Worm (Caenorhabditis elegans): Measurements from ENCODE around the gene abu-13.

abu-13 gene

DNA sequence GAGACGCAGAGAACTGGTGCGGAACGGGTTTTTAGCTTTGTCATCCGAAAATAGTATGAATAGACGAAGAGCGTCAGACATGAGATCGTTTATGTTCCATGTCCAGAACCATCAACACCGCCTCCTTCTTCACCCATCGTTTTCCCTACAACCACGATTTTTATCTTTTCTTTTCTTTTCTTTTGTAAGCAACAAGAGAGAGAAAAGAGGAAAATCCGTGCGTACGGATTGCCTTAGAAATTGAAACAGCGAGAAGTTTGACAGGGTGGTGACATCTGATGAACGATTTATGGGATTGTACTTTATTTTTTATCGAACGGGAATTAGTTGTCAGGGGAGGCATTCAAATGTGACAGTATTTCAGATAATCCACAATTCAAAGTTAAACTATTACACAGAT lies at the start of gene abu-13:
Gene abu-13, minus strand, starts transcription at position 152 of the 400 bp plus-strand sequence.
- TF ChIP-seq mdl-1 (tag; optimal IDR thresholded peaks at IDR 0.05) (peak in 1 of 2 experiments; percentile 10), hlh-11 (tag; optimal IDR thresholded peaks at IDR 0.05) (peak; percentile 7), nhr-28 (tag; optimal IDR thresholded peaks at IDR 0.05) (peak; percentile 19), Y75B8A.6 (GFP tag; IDR thresholded peaks at IDR 0.05) (no peak)

DNA sequence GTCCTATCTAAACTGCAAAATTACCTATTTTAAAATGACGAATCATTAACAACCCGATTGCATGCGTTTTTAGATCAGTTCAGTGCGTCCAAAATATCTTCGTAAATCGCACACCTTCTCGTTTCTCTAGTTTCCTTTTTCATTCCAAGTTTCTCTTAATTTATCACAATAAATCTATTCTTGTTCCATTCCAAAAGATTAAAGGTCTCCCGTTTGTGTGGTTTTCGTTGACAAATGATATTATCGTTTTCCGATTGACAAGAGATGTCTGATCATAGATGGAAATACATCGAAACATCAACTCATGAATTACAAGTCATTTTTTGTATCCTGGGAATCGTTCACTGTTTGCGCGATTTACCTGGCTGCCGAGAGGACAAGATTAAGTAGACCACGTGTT lies 47.5 kb upstream of the abu-13 start:
- TF ChIP-seq hlh-11 (tag; optimal IDR thresholded peaks at IDR 0.05) (peak; percentile 7), zfp-3 (GFP tag; conservative IDR thresholded peaks at IDR 0.05) (no peak), saeg-2 (GFP tag; IDR thresholded peaks at IDR 0.05) (no peak), mxl-3 (GFP tag; optimal IDR thresholded peaks at IDR 0.05) (peak; percentile 20), nhr-28 (tag; optimal IDR thresholded peaks at IDR 0.05) (peak; percentile 69), daf-16 (GFP tag; optimal IDR thresholded peaks at IDR 0.05) (no peak), daf-16 (tag; optimal IDR thresholded peaks at IDR 0.05) (peak; percentile 5), nhr-237 (tag; optimal IDR thresholded peaks at IDR 0.05) (no peak)

ce11 chrIII:6992496-6992895 lies 46.8 kb upstream of the abu-13 start:
- TF ChIP-seq mep-1 (tag; optimal IDR thresholded peaks at IDR 0.05) (no peak), dve-1 (tag; optimal IDR thresholded peaks at IDR 0.05; ENCODE audit: insufficient read depth) (peak; percentile 56), vab-7 (GFP tag; IDR thresholded peaks at IDR 0.05) (no peak), ceh-44 (GFP tag; IDR thresholded peaks at IDR 0.05) (no peak), hif-1 (tag; optimal IDR thresholded peaks at IDR 0.05) (no peak), nhr-10 (tag; optimal IDR thresholded peaks at IDR 0.05) (no peak), Y5F2A.4 (GFP tag; optimal IDR thresholded peaks at IDR 0.05) (no peak), duxl-1 (tag; optimal IDR thresholded peaks at IDR 0.05; ENCODE audit: poor library complexity) (no peak), daf-16 (GFP tag; optimal IDR thresholded peaks at IDR 0.05) (peak in 1 of 2 experiments; percentile 12), daf-16 (tag; optimal IDR thresholded peaks at IDR 0.05) (peak; percentile 45), nhr-25 (tag; optimal IDR thresholded peaks at IDR 0.05; ENCODE audit: borderline replicate concordance, insufficient read depth) (no peak), T20F7.1 (GFP tag; optimal IDR thresholded peaks at IDR 0.05) (no peak), tag-97 (GFP tag; IDR thresholded peaks at IDR 0.05) (no peak), daf-8 (GFP tag; IDR thresholded peaks at IDR 0.05) (no peak), nhr-237 (tag; optimal IDR thresholded peaks at IDR 0.05) (no peak), ceh-28 (tag; optimal IDR thresholded peaks at IDR 0.05) (no peak), sdz-12 (GFP tag; optimal IDR thresholded peaks at IDR 0.05) (no peak), ZK337.2 (GFP tag; IDR thresholded peaks at IDR 0.05) (no peak), aha-1 (tag) (peak; percentile 93), hlh-11 (tag; optimal IDR thresholded peaks at IDR 0.05) (peak; percentile 37), nhr-102 (tag; optimal IDR thresholded peaks at IDR 0.05) (no peak), hlh-30 (tag; optimal IDR thresholded peaks at IDR 0.05; ENCODE audit: insufficient read depth) (no peak)

DNA sequence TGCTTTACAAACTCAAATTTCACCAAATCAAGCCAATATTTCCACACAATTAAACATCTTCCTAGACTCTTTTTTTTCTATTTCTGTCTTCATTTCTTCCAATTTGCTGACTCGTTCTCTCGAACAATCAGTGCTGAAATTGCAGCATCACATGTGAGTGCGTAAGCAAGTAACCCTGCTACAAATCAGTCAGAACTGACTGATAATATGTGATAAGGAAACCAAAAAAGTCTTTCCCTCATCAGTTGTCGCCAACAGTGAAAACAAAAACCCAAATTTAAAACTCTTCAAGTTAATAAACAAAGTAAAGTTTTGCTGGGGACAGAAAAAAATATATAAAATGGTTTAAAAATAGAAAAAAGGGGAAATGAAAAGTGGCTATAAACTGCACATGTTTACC lies 45.8 kb upstream of the abu-13 start:
- no peak for TF ChIP-seq Y105C5A.15 (GFP tag; IDR thresholded peaks at IDR 0.05)
- no peak for TF ChIP-seq madf-5 (GFP tag; IDR thresholded peaks at IDR 0.05)
- TF ChIP-seq F49E8.2 (tag; optimal IDR thresholded peaks at IDR 0.05; ENCODE audit: borderline replicate concordance) = no peak
- no peak for TF ChIP-seq lin-38 (GFP tag; IDR thresholded peaks at IDR 0.05)
- peak; percentile 24; the same call in 1 of the 2 replicates for TF ChIP-seq php-3 (GFP tag; IDR thresholded peaks at IDR 0.05)
- TF ChIP-seq unc-39 (tag; optimal IDR thresholded peaks at IDR 0.05) = no peak
- TF ChIP-seq ztf-7 (tag; optimal IDR thresholded peaks at IDR 0.05) = no peak
- no peak for TF ChIP-seq R02D3.7 (tag; optimal IDR thresholded peaks at IDR 0.05)
- no peak for TF ChIP-seq unc-130 (GFP tag; optimal IDR thresholded peaks at IDR 0.05)
- TF ChIP-seq gei-8 (GFP tag; optimal IDR thresholded peaks at IDR 0.05) = no peak
- TF ChIP-seq unc-62 (GFP tag; optimal IDR thresholded peaks at IDR 0.05 in 1 of 2) = no peak
- no peak for TF ChIP-seq unc-62 (tag; optimal IDR thresholded peaks at IDR 0.05)
- TF ChIP-seq mdl-1 (tag; optimal IDR thresholded peaks at IDR 0.05) = peak in 1 of 2 experiments; percentile 16
- TF ChIP-seq lim-7 (GFP tag; IDR thresholded peaks at IDR 0.05) = no peak
- no peak for TF ChIP-seq egl-27 (tag; optimal IDR thresholded peaks at IDR 0.05)
- no peak for TF ChIP-seq zip-11 (GFP tag; IDR thresholded peaks at IDR 0.05)
- TF ChIP-seq T20F7.1 (GFP tag; optimal IDR thresholded peaks at IDR 0.05) = no peak
- no peak for TF ChIP-seq ztf-11 (tag; optimal IDR thresholded peaks at IDR 0.05)
- peak; percentile 71 for TF ChIP-seq dve-1 (tag; optimal IDR thresholded peaks at IDR 0.05; ENCODE audit: insufficient read depth)
- TF ChIP-seq nhr-77 (tag; optimal IDR thresholded peaks at IDR 0.05) = peak; percentile 47
- TF ChIP-seq fkh-10 (GFP tag; optimal IDR thresholded peaks at IDR 0.05) = no peak
- TF ChIP-seq Y75B8A.6 (GFP tag; IDR thresholded peaks at IDR 0.05) = no peak
- TF ChIP-seq lin-39 (tag; optimal IDR thresholded peaks at IDR 0.05) = no peak

Measured in whole organism, L4 larva.